Fruit fly (Drosophila melanogaster) whole organism, pupa: ENCODE data around the gene sds22.

Experiments used
- CG10348 ChIP-seq: fragments of 200-800 bp; sonication (Bioruptor generic); IDR thresholded peaks from 2 replicates; pipeline ENCODE4 v1.3.6; 2022; ENCODE audit warnings: missing biosample characterization, missing genetic modification characterization
- CG12605 ChIP-seq: fragments of 200-800 bp; sonication (Bioruptor generic); IDR thresholded peaks from 2 replicates; pipeline ENCODE4 v1.3.6; 2022; ENCODE audit warnings: missing biosample characterization, missing genetic modification characterization
- CG13204 ChIP-seq: fragments of 200-800 bp; sonication (Bioruptor generic); optimal IDR thresholded peaks from 2 replicates; lab custom pipeline; 2018; ENCODE audit warnings: missing biosample characterization, mild to moderate bottlenecking, missing genetic modification characterization, moderate library complexity
- CG14655 ChIP-seq: fragments of 200-800 bp; sonication (Bioruptor generic); optimal IDR thresholded peaks from 3 replicates; lab custom pipeline; 2017; ENCODE audit warnings: mild to moderate bottlenecking, missing biosample characterization, missing genetic modification reagents, missing genetic modification characterization
- CG15710 ChIP-seq: fragments of 200-800 bp; sonication (Bioruptor generic); optimal IDR thresholded peaks from 2 replicates; lab custom pipeline; 2018; ENCODE audit warnings: missing biosample characterization, mild to moderate bottlenecking, missing genetic modification characterization, moderate library complexity
- CG17806 ChIP-seq: fragments of 200-800 bp; sonication (Bioruptor generic); optimal IDR thresholded peaks from 2 replicates; lab custom pipeline; 2018; ENCODE audit warnings: missing biosample characterization, mild to moderate bottlenecking, missing genetic modification characterization, moderate library complexity
- CG32121 ChIP-seq: fragments of 200-800 bp; sonication (Bioruptor generic); IDR thresholded peaks from 2 replicates; pipeline ENCODE4 v1.3.6; 2022; ENCODE audit warnings: missing biosample characterization, missing genetic modification characterization
- CG34367 ChIP-seq: fragments of 200-800 bp; sonication (Bioruptor generic); optimal IDR thresholded peaks from 2 replicates; lab custom pipeline; 2018; ENCODE audit warnings: missing biosample characterization, mild to moderate bottlenecking, missing genetic modification characterization
- CG4496 ChIP-seq: fragments of 200-800 bp; sonication (Bioruptor generic); IDR thresholded peaks from 3 replicates; pipeline ENCODE4 v1.3.6; 2022; ENCODE audit warnings: missing biosample characterization, missing genetic modification characterization
- CG8159 ChIP-seq: fragments of 200-800 bp; sonication (Bioruptor generic); optimal IDR thresholded peaks from 3 replicates; lab custom pipeline; 2018; ENCODE audit warnings: missing biosample characterization, mild to moderate bottlenecking, missing genetic modification characterization, moderate library complexity
- CG8301 ChIP-seq: fragments of 200-800 bp; sonication (Bioruptor generic); optimal IDR thresholded peaks from 2 replicates; lab custom pipeline; 2018; ENCODE audit warnings: missing biosample characterization, mild to moderate bottlenecking, missing genetic modification characterization
- CG9948 ChIP-seq: fragments of 200-800 bp; sonication (Bioruptor generic); optimal IDR thresholded peaks from 2 replicates; lab custom pipeline; 2018; ENCODE audit warnings: missing biosample characterization, mild to moderate bottlenecking, missing genetic modification characterization, moderate library complexity
- D1 ChIP-seq: fragments of 200-800 bp; sonication (Bioruptor generic); optimal IDR thresholded peaks from 2 replicates; lab custom pipeline; 2018; ENCODE audit warnings: missing biosample characterization, mild to moderate bottlenecking, missing genetic modification characterization, moderate library complexity
- EcR ChIP-seq: fragments of 200-800 bp; sonication (Bioruptor generic); optimal IDR thresholded peaks from 3 replicates; lab custom pipeline; 2019; ENCODE audit warnings: missing biosample characterization, missing genetic modification characterization, mild to moderate bottlenecking, moderate library complexity, missing genetic modification reagents
- Ets98B ChIP-seq: fragments of 200-800 bp; sonication (Bioruptor generic); IDR thresholded peaks from 2 replicates; pipeline ENCODE4 v1.3.6; 2022; ENCODE audit warnings: missing biosample characterization, missing genetic modification characterization
- Pif1A ChIP-seq: fragments of 200-800 bp; sonication (Bioruptor generic); optimal IDR thresholded peaks from 3 replicates; lab custom pipeline; 2016; ENCODE audit warnings: missing biosample characterization, missing genetic modification characterization
- Pif1B ChIP-seq: fragments of 200-800 bp; sonication (Bioruptor generic); optimal IDR thresholded peaks from 3 replicates; lab custom pipeline; 2016; ENCODE audit warnings: missing biosample characterization, missing genetic modification characterization
- Snoo ChIP-seq: fragments of 200-800 bp; sonication (Bioruptor generic); optimal IDR thresholded peaks from 3 replicates; lab custom pipeline; 2017; ENCODE audit warnings: missing biosample characterization, mild to moderate bottlenecking, missing genetic modification characterization, inconsistent platforms
- fd96Ca ChIP-seq: fragments of 200-800 bp; sonication (Bioruptor generic); IDR thresholded peaks from 3 replicates; pipeline ENCODE4 v1.3.6; 2022; ENCODE audit warnings: missing biosample characterization, missing genetic modification characterization
- gl ChIP-seq: fragments of 200-800 bp; sonication (Bioruptor generic); optimal IDR thresholded peaks from 2 replicates; lab custom pipeline; 2018; ENCODE audit warnings: missing biosample characterization, mild to moderate bottlenecking, missing genetic modification characterization
- rn ChIP-seq: fragments of 200-800 bp; sonication (Bioruptor generic); IDR thresholded peaks from 2 replicates; pipeline ENCODE4 v1.3.6; 2022; ENCODE audit warnings: missing biosample characterization, missing genetic modification characterization

sds22 gene

dm6 chr3R:17402434-17402833, 11.0 kb downstream of the sds22 start, which contains the start of gene Sur-8:
Sur-8 (minus strand) TSS chr3R:17402515.
- TF ChIP-seq EcR (GFP tag; lab: Kevin White, UChicago) (no peak), Snoo (no peak), fd96Ca (GFP tag; lab: Robert Waterston, UW) (peak; percentile 42; the same call in 2 of the 3 replicates), CG14655 (GFP tag; lab: Kevin White, UChicago) (peak; percentile 25), CG4496 (peak; percentile 79), rn (GFP tag; lab: Robert Waterston, UW) (peak; percentile 40; the same call in 1 of the 2 replicates), Ets98B (peak; percentile 41), CG17806 (no peak), Pif1A (GFP tag; lab: Kevin White, UChicago) (peak; percentile 7), CG9948 (tag; lab: Kevin White, UChicago) (no peak)
- TF ChIP-seq, all 21 proteins: peak for 6

- TF ChIP-seq rn (GFP tag; lab: Robert Waterston, UW): no peak
- TF ChIP-seq CG17806: no peak
- no peak for TF ChIP-seq CG10348 (GFP tag; lab: Robert Waterston, UW)
- TF ChIP-seq CG32121 (GFP tag; lab: Robert Waterston, UW): no peak
- TF ChIP-seq CG8301: no peak
- no peak for TF ChIP-seq CG9948 (tag; lab: Kevin White, UChicago)
- no peak for TF ChIP-seq fd96Ca (GFP tag; lab: Robert Waterston, UW)
- TF ChIP-seq CG8159: no peak
- TF ChIP-seq Pif1A (GFP tag; lab: Kevin White, UChicago): no peak
- TF ChIP-seq CG12605 (GFP tag; lab: Robert Waterston, UW): no peak
- TF ChIP-seq CG4496: no peak
Observed at dm6 chr3R:17403188-17403587, 11.8 kb downstream of the sds22 start, which contains the start of gene CG34279. CG34279 (minus strand) TSS chr3R:17403288.

- TF ChIP-seq Pif1B (GFP tag; lab: Kevin White, UChicago) (no peak), fd96Ca (GFP tag; lab: Robert Waterston, UW) (no peak), CG34367 (no peak), CG17806 (no peak), CG4496 (no peak), CG13204 (GFP tag; lab: Kevin White, UChicago) (no peak), CG12605 (GFP tag; lab: Robert Waterston, UW) (no peak), CG14655 (GFP tag; lab: Kevin White, UChicago) (no peak), Snoo (no peak)
- TF ChIP-seq, all 21 proteins: peak for 0
Observed at dm6 chr3R:17403618-17404017, 12.2 kb downstream of the sds22 start, which contains the start of gene CG34280. CG34280 (minus strand) TSS chr3R:17403718.

dm6 chr3R:17404155-17404554, 12.8 kb downstream of the sds22 start:
- TF ChIP-seq CG9948 (tag; lab: Kevin White, UChicago): no peak
- TF ChIP-seq Pif1A (GFP tag; lab: Kevin White, UChicago): no peak
- TF ChIP-seq CG8159: no peak
- no peak for TF ChIP-seq CG10348 (GFP tag; lab: Robert Waterston, UW)
- no peak for TF ChIP-seq D1 (tag; lab: Kevin White, UChicago)

DNA sequence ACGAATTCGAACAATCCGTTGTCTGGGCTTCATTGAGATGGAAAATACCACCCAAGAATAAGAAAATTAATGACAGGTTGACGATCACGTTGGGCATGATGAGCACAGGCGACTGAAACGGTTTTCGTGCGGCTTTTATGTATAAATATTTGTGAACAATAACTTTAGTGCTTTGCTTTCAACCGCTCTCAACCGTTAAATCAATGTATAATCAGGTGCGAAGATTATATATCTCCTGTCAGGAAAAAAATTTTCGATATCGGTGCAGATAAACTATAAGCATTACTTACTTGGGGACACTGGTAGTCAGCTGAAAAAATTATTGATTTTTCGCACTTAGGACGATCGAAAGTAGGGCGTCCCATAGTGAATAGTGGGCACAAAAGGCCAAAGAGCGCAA, 13.6 kb downstream of the sds22 start, which contains the start of gene CG42823:
CG42823 (minus strand) TSS at position 101 of the 400 bp plus-strand sequence.
- TF ChIP-seq fd96Ca (GFP tag; lab: Robert Waterston, UW) (no peak), gl (tag; lab: Kevin White, UChicago) (no peak), Snoo (no peak), CG17806 (no peak), Ets98B (no peak)

DNA sequence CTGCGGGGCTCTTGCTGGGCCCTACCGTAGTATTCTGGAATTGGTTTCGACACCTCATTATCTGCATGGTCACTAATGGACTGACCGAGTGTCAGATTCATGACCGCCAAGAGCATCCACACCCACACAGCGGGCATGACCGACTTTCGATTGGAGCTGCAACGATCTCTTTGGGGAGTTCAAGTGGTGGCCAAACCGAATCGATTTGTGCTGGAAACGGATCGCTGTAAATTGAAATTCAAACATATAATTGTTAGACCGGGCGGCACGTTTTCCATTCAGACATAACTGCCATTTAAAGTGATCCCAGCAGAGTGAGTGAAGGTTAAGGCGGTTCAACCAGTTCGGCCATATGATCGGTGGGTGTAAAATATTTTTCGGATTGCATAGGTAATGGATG, 15.0 kb downstream of the sds22 start, which contains the start of the genes CG42824 and CG42798:
CG42824 (minus strand) TSS at position 101 of the 400 bp plus-strand sequence.
CG42798 (plus strand) TSS at position 268 of the 400 bp plus-strand sequence.
- TF ChIP-seq EcR (GFP tag; lab: Kevin White, UChicago): no peak
- no peak for TF ChIP-seq Pif1A (GFP tag; lab: Kevin White, UChicago)
- TF ChIP-seq Ets98B: no peak
- no peak for TF ChIP-seq rn (GFP tag; lab: Robert Waterston, UW)
- no peak for TF ChIP-seq CG12605 (GFP tag; lab: Robert Waterston, UW)
- no peak for TF ChIP-seq CG17806
- no peak for TF ChIP-seq Snoo
- no peak for TF ChIP-seq D1 (tag; lab: Kevin White, UChicago)
- TF ChIP-seq CG34367: no peak
- TF ChIP-seq CG13204 (GFP tag; lab: Kevin White, UChicago): no peak
- no peak for TF ChIP-seq CG8301
- TF ChIP-seq CG10348 (GFP tag; lab: Robert Waterston, UW): no peak
- no peak for TF ChIP-seq CG32121 (GFP tag; lab: Robert Waterston, UW)
- no peak for TF ChIP-seq CG9948 (tag; lab: Kevin White, UChicago)
- TF ChIP-seq CG8159: no peak
- TF ChIP-seq CG14655 (GFP tag; lab: Kevin White, UChicago): no peak
- TF ChIP-seq CG15710 (tag; lab: Kevin White, UChicago): no peak
- TF ChIP-seq fd96Ca (GFP tag; lab: Robert Waterston, UW): no peak
- TF ChIP-seq Pif1B (GFP tag; lab: Kevin White, UChicago): no peak

DNA sequence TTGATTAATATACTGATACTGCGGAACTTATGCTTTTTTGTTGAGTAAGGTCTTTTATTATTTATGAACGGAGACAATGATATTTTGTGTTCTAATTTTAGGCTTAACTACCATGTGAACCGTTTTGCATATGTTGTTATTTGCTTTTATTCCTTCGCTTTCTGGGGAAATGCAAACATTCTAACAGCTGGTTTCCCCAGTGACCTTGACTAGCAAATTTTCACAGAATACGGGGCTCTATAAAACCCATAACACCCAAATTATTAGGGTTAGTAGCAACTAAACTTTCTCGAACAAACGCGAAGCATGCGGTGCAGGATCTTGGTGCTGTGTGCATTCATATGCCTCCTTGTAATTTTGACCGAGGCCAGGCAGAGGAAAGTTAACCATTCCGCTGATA, 16.2 kb downstream of the sds22 start, which contains the start of gene CG17283:
CG17283 (plus strand) TSS at position 301 of the 400 bp plus-strand sequence.
- TF ChIP-seq D1 (tag; lab: Kevin White, UChicago) (no peak), CG15710 (tag; lab: Kevin White, UChicago) (no peak), Snoo (no peak), CG8159 (no peak), CG13204 (GFP tag; lab: Kevin White, UChicago) (no peak), Pif1A (GFP tag; lab: Kevin White, UChicago) (no peak), CG32121 (GFP tag; lab: Robert Waterston, UW) (no peak), CG14655 (GFP tag; lab: Kevin White, UChicago) (no peak), CG8301 (no peak), fd96Ca (GFP tag; lab: Robert Waterston, UW) (no peak), CG10348 (GFP tag; lab: Robert Waterston, UW) (no peak), gl (tag; lab: Kevin White, UChicago) (no peak), CG9948 (tag; lab: Kevin White, UChicago) (no peak)
